Fruit fly (Drosophila melanogaster) whole organism, embryonic: Measurements from ENCODE around the gene E23.

Experiments
- ATbp ChIP-seq: fragments of 200-800 bp; sonication (Bioruptor generic); optimal IDR thresholded peaks from 2 replicates; lab custom pipeline; 2017; ENCODE audit warnings: missing biosample characterization, mild to moderate bottlenecking, missing genetic modification characterization, missing genetic modification reagents
- Adf1 ChIP-seq: fragments of 200-800 bp; sonication (Bioruptor generic); IDR thresholded peaks from 2 replicates; pipeline ENCODE4 v1.3.6; 2022; ENCODE audit warnings: missing biosample characterization, missing genetic modification characterization
- Bgb ChIP-seq: fragments of 200-800 bp; sonication (Bioruptor generic); IDR thresholded peaks from 2 replicates; pipeline ENCODE4 v1.3.6; 2022; ENCODE audit warnings: missing biosample characterization, missing genetic modification characterization; ENCODE audit not compliant: partially characterized antibody
- CG11093 ChIP-seq: fragments of 200-800 bp; sonication (Bioruptor generic); IDR thresholded peaks from 3 replicates; pipeline ENCODE4 v1.3.6; 2022; ENCODE audit warnings: missing biosample characterization, missing genetic modification characterization
- CG12391 ChIP-seq: fragments of 200-800 bp; sonication (Bioruptor generic); optimal IDR thresholded peaks from 3 replicates; lab custom pipeline; 2018; ENCODE audit warnings: missing biosample characterization, mild to moderate bottlenecking, missing genetic modification characterization, moderate library complexity
- CG13296 ChIP-seq: fragments of 200-800 bp; sonication (Bioruptor generic); optimal IDR thresholded peaks from 3 replicates; lab custom pipeline; 2018; ENCODE audit warnings: missing biosample characterization, mild to moderate bottlenecking, missing genetic modification characterization
- CG13424 ChIP-seq: fragments of 200-800 bp; sonication (Bioruptor generic); optimal IDR thresholded peaks from 2 replicates; lab custom pipeline; 2019; ENCODE audit warnings: missing biosample characterization, mild to moderate bottlenecking, missing genetic modification characterization, moderate library complexity
- CG15011 ChIP-seq: fragments of 200-800 bp; sonication (Bioruptor generic); optimal IDR thresholded peaks from 3 replicates; lab custom pipeline; 2018; ENCODE audit warnings: missing biosample characterization, mild to moderate bottlenecking, missing genetic modification characterization
- CG17359 ChIP-seq: fragments of 200-800 bp; sonication (Bioruptor generic); optimal IDR thresholded peaks from 3 replicates; lab custom pipeline; 2018; ENCODE audit warnings: missing biosample characterization, mild to moderate bottlenecking, missing genetic modification characterization, moderate library complexity
- CG17802 ChIP-seq: fragments of 200-800 bp; sonication (Bioruptor generic); optimal IDR thresholded peaks from 2 replicates; lab custom pipeline; 2018; ENCODE audit warnings: missing biosample characterization, mild to moderate bottlenecking, missing genetic modification characterization, moderate library complexity
- CG17912 ChIP-seq: fragments of 200-800 bp; sonication (Bioruptor generic); optimal IDR thresholded peaks from 2 replicates; lab custom pipeline; 2018; ENCODE audit warnings: missing biosample characterization, mild to moderate bottlenecking, missing genetic modification characterization
- CG18476 ChIP-seq: fragments of 200-800 bp; sonication (Bioruptor generic); optimal IDR thresholded peaks from 2 replicates; lab custom pipeline; 2016; ENCODE audit warnings: missing biosample characterization, mild to moderate bottlenecking, missing genetic modification characterization
- CG18599 ChIP-seq: fragments of 200-800 bp; sonication (Bioruptor generic); optimal IDR thresholded peaks from 3 replicates; lab custom pipeline; 2017; ENCODE audit warnings: missing biosample characterization, missing genetic modification characterization, mild to moderate bottlenecking, moderate library complexity, missing genetic modification reagents
- CG2712 ChIP-seq: fragments of 200-800 bp; optimal IDR thresholded peaks from 3 replicates; lab custom pipeline; 2019; ENCODE audit warnings: missing biosample characterization, mild to moderate bottlenecking, missing genetic modification characterization, moderate library complexity
- CG32772 ChIP-seq: fragments of 200-800 bp; sonication (Bioruptor generic); IDR thresholded peaks from 2 replicates; pipeline ENCODE4 v1.3.6; 2022; ENCODE audit warnings: missing biosample characterization, missing genetic modification characterization
- CG4424 ChIP-seq: fragments of 200-800 bp; sonication (Bioruptor generic); optimal IDR thresholded peaks from 3 replicates; lab custom pipeline; 2016; ENCODE audit warnings: missing biosample characterization, missing genetic modification characterization
- CG6654 ChIP-seq: fragments of 200-800 bp; sonication (Bioruptor generic); optimal IDR thresholded peaks from 2 replicates; lab custom pipeline; 2017; ENCODE audit warnings: missing biosample characterization, mild to moderate bottlenecking, missing genetic modification characterization
- CG6791 ChIP-seq: fragments of 200-800 bp; sonication (Bioruptor generic); IDR thresholded peaks from 3 replicates; pipeline ENCODE4 v1.3.6; 2022; ENCODE audit warnings: missing biosample characterization, missing genetic modification characterization; ENCODE audit not compliant: partially characterized antibody
- Camta ChIP-seq: fragments of 200-800 bp; sonication (Bioruptor generic); optimal IDR thresholded peaks from 2 replicates; lab custom pipeline; 2016; ENCODE audit warnings: missing biosample characterization, missing genetic modification characterization
- D19A ChIP-seq: fragments of 200-800 bp; optimal IDR thresholded peaks from 3 replicates; lab custom pipeline; 2019; ENCODE audit warnings: missing biosample characterization, mild to moderate bottlenecking, missing genetic modification characterization, moderate library complexity
- Dll ChIP-seq: fragments of 200-800 bp; sonication (Bioruptor generic); IDR thresholded peaks from 4 replicates; pipeline ENCODE4 v1.3.6; 2022; ENCODE audit warnings: missing biosample characterization, missing genetic modification characterization; ENCODE audit not compliant: partially characterized antibody
- Dref ChIP-seq: fragments of 200-800 bp; sonication (Bioruptor generic); IDR thresholded peaks from 2 replicates; pipeline ENCODE4 v1.3.6; 2022; ENCODE audit warnings: missing biosample characterization, missing genetic modification characterization
- Drgx ChIP-seq: fragments of 200-800 bp; sonication (Bioruptor generic); IDR thresholded peaks from 2 replicates; pipeline ENCODE4 v1.3.6; 2022; ENCODE audit warnings: missing biosample characterization, missing genetic modification characterization
- HLHmδ ChIP-seq: fragments of 200-800 bp; sonication (Bioruptor generic); optimal IDR thresholded peaks from 2 replicates; lab custom pipeline; 2018; ENCODE audit warnings: missing biosample characterization, mild to moderate bottlenecking, missing genetic modification characterization, moderate library complexity
- HmgZ ChIP-seq: fragments of 200-800 bp; sonication (Bioruptor generic); optimal IDR thresholded peaks from 2 replicates; lab custom pipeline; 2018; ENCODE audit warnings: missing biosample characterization, mild to moderate bottlenecking, missing genetic modification characterization
- Lpt ChIP-seq: fragments of >200 bp; optimal IDR thresholded peaks from 2 replicates; lab custom pipeline; 2018; ENCODE audit warnings: missing biosample characterization, missing genetic modification characterization
- Med ChIP-seq: fragments of 200-800 bp; sonication (Bioruptor generic); peaks from one replicate; lab custom pipeline; 2016; ENCODE audit warnings: missing biosample characterization, missing genetic modification characterization, mild to moderate bottlenecking, inconsistent platforms, moderate library complexity
- Sox102F ChIP-seq: fragments of 200-800 bp; sonication (Bioruptor generic); optimal IDR thresholded peaks from 2 replicates; lab custom pipeline; 2018; ENCODE audit warnings: missing biosample characterization, mild to moderate bottlenecking, missing genetic modification characterization, moderate library complexity
- Xrp1 ChIP-seq: fragments of 200-800 bp; sonication (Bioruptor generic); IDR thresholded peaks from 2 replicates; pipeline ENCODE4 v1.3.6; 2022; ENCODE audit warnings: missing biosample characterization, missing genetic modification characterization
- abd-A ChIP-seq: fragments of 200-800 bp; sonication (Bioruptor generic); optimal IDR thresholded peaks from 3 replicates; lab custom pipeline; 2019; ENCODE audit warnings: missing biosample characterization, mild to moderate bottlenecking, missing genetic modification characterization, moderate library complexity
- ara ChIP-seq: fragments of 200-800 bp; sonication (Bioruptor generic); IDR thresholded peaks from 2 replicates; pipeline ENCODE4 v1.3.6; 2022; ENCODE audit warnings: missing biosample characterization, missing genetic modification characterization
- ash1 ChIP-seq: fragments of 200-800 bp; sonication (Bioruptor generic); optimal IDR thresholded peaks from 2 replicates; lab custom pipeline; 2018; ENCODE audit warnings: missing biosample characterization, mild to moderate bottlenecking, missing genetic modification characterization
- bbx ChIP-seq: fragments of 200-800 bp; sonication (Bioruptor generic); IDR thresholded peaks from 2 replicates; pipeline ENCODE4 v1.3.6; 2022; ENCODE audit warnings: missing biosample characterization, missing genetic modification characterization; ENCODE audit not compliant: partially characterized antibody
- bowl ChIP-seq: fragments of 200-800 bp; sonication (Bioruptor generic); IDR thresholded peaks from 2 replicates; pipeline ENCODE4 v1.3.6; 2022; ENCODE audit warnings: missing biosample characterization, missing genetic modification characterization
- cg ChIP-seq: fragments of 200-800 bp; sonication (Bioruptor generic); optimal IDR thresholded peaks from 3 replicates; lab custom pipeline; 2019; ENCODE audit warnings: missing biosample characterization, mild to moderate bottlenecking, missing genetic modification characterization, moderate library complexity
- chif ChIP-seq, 2 experiments: fragments of 200-800 bp; sonication (Bioruptor generic); optimal IDR thresholded peaks; 3 replicates each; lab custom pipeline; 2016; ENCODE audit warnings: missing biosample characterization in 2 of 2, missing genetic modification characterization in 2 of 2
- dati ChIP-seq: fragments of 200-800 bp; sonication (Bioruptor generic); IDR thresholded peaks from 2 replicates; pipeline ENCODE4 v1.3.6; 2022; ENCODE audit warnings: missing biosample characterization, missing genetic modification characterization
- dpn ChIP-seq, 2 experiments: fragments of 200-800 bp; sonication (Bioruptor generic); optimal IDR thresholded peaks; 3 replicates each; lab custom pipeline; 2016; ENCODE audit warnings: missing biosample characterization in 2 of 2, missing genetic modification characterization in 2 of 2
- fu2 ChIP-seq: fragments of 200-800 bp; sonication (Bioruptor generic); optimal IDR thresholded peaks from 2 replicates; lab custom pipeline; 2016; ENCODE audit warnings: missing biosample characterization, missing genetic modification characterization
- inv ChIP-seq: fragments of 200-800 bp; sonication (Bioruptor generic); IDR thresholded peaks from 2 replicates; pipeline ENCODE4 v1.3.6; 2022; ENCODE audit warnings: missing biosample characterization, missing genetic modification characterization; ENCODE audit not compliant: partially characterized antibody
- lilli ChIP-seq: fragments of 200-800 bp; sonication (Bioruptor generic); optimal IDR thresholded peaks from 3 replicates; lab custom pipeline; 2016; ENCODE audit warnings: missing biosample characterization, missing genetic modification characterization
- luna ChIP-seq: fragments of 200-800 bp; sonication (Bioruptor generic); optimal IDR thresholded peaks from 2 replicates; lab custom pipeline; 2016; ENCODE audit warnings: missing biosample characterization, missing genetic modification characterization
- onecut ChIP-seq: fragments of 200-800 bp; sonication (Bioruptor generic); IDR thresholded peaks from 2 replicates; pipeline ENCODE4 v1.3.6; 2022; ENCODE audit warnings: missing biosample characterization, missing genetic modification characterization
- rib ChIP-seq: fragments of 200-800 bp; sonication (Bioruptor generic); IDR thresholded peaks from 2 replicates; pipeline ENCODE4 v1.3.6; 2022; ENCODE audit warnings: missing biosample characterization, missing genetic modification characterization
- sim ChIP-seq: fragments of 200-800 bp; sonication (Bioruptor generic); IDR thresholded peaks from 2 replicates; pipeline ENCODE4 v1.3.6; 2022; ENCODE audit warnings: missing biosample characterization, missing genetic modification characterization
- sima ChIP-seq: fragments of 200-800 bp; sonication (Bioruptor generic); optimal IDR thresholded peaks from 2 replicates; lab custom pipeline; 2016; ENCODE audit warnings: missing biosample characterization, missing genetic modification characterization
- slp2 ChIP-seq: fragments of 200-800 bp; sonication (Bioruptor generic); optimal IDR thresholded peaks from 2 replicates; lab custom pipeline; 2016; ENCODE audit warnings: missing biosample characterization, missing genetic modification characterization
- sob ChIP-seq: fragments of 200-800 bp; sonication (Bioruptor generic); IDR thresholded peaks from 2 replicates; pipeline ENCODE4 v1.3.6; 2022; ENCODE audit warnings: missing biosample characterization, missing genetic modification characterization
- sr ChIP-seq: fragments of 200-800 bp; sonication (Bioruptor generic); IDR thresholded peaks from 3 replicates; pipeline ENCODE4 v1.3.6; 2022; ENCODE audit warnings: missing biosample characterization, missing genetic modification characterization
- tap ChIP-seq: fragments of 200-800 bp; optimal IDR thresholded peaks from 3 replicates; lab custom pipeline; 2019; ENCODE audit warnings: missing biosample characterization, mild to moderate bottlenecking, missing genetic modification characterization, moderate library complexity
- z ChIP-seq: fragments of 200-800 bp; sonication (Bioruptor generic); IDR thresholded peaks from 3 replicates; pipeline ENCODE4 v1.3.6; 2022; ENCODE audit warnings: missing biosample characterization, missing genetic modification characterization

The E23 gene

DNA sequence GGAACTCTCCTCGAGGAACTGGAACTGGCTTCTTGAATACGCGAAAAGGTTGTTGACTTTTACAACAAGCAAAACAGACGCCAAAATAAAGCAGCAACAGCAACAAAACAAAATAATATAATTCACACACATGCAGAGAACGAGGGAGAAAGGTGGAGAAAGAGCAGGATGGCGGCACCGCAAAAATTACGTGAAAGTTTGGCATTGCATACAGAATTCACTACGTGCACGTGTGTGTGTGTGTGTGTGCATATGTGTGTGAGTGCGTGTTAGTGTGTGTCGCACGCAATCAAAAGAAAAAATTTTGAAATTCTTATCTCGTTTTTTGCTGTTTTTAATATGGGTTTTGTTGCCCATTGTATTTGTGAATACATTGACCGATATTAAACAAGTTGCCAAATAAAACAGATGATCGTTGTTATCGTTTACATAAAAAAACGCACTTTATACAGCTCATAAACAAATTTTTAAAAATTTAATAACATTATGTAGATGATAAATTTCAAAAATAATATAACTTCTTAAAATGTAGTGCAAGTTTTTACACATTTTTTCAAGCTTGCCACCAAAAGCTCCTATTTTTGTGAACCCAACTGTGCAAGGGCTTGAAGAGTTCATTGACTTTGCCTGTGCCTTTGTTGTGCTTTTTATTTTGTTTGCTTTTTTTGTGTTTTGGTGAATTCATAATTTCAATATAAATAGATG lies 13.2 kb downstream of the E23 start (continued):
- TF ChIP-seq CG2712 (peak; percentile 30), CG13296 (GFP tag; lab: Kevin White, UChicago) (no peak), CG13424 (tag; lab: Kevin White, UChicago) (no peak), z (no peak), Dll (GFP tag; lab: Robert Waterston, UW) (no peak), onecut (GFP tag; lab: Robert Waterston, UW) (no peak), Adf1 (GFP tag; lab: Robert Waterston, UW) (no peak), CG17359 (tag; lab: Kevin White, UChicago) (peak; percentile 25), sob (GFP tag; lab: Robert Waterston, UW) (no peak), CG18599 (GFP tag; lab: Kevin White, UChicago) (peak; percentile 19), Xrp1 (0 out of 2 replicates have a peak, but pooled peaks have one; percentile 17), ash1 (GFP tag; lab: Kevin White, UChicago) (no peak), Sox102F (GFP tag; lab: Kevin White, UChicago) (peak; percentile 72), rib (GFP tag; lab: Robert Waterston, UW) (no peak), CG15011 (no peak), ara (GFP tag; lab: Robert Waterston, UW) (no peak), dpn (GFP tag; optimal IDR thresholded peaks at IDR 0.05; lab: Kevin White, UChicago) (peak in 1 of 2 experiments; percentile 29), slp2 (GFP tag; lab: Kevin White, UChicago) (no peak), D19A (tag; lab: Kevin White, UChicago) (peak; percentile 9), CG4424 (no peak), CG32772 (GFP tag; lab: Robert Waterston, UW) (no peak), CG12391 (peak; percentile 34), cg (peak; percentile 25), chif (GFP tag; optimal IDR thresholded peaks at IDR 0.05; lab: Kevin White, UChicago) (no peak), tap (tag; lab: Kevin White, UChicago) (peak; percentile 4), ATbp (GFP tag; lab: Kevin White, UChicago) (peak; percentile 13), CG18476 (GFP tag; lab: Kevin White, UChicago) (no peak), Drgx (0 out of 2 replicates have a peak, but pooled peaks have one; percentile 11), sima (no peak)

DNA sequence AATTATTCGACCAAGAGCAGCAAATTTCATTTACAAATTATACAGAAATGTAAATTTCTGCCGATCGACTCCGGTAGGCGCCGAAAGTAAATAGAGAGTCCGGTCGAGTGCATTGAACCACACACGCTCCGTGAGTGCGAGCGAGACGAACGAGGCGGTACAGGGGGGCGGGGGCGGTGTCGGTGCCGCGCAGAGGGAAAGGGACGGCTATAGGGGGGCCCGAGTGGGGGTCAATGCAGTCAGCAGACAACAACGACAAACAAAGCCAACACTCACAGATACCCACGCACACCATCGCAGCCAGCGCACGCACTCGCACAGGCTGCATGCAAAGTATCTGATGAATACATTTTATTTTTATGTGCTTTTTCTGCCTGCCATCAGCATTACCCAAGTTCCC lies 15.2 kb downstream of the E23 start:
- TF ChIP-seq CG11093 (GFP tag; lab: Robert Waterston, UW) = no peak
- TF ChIP-seq Med (GFP tag; lab: Kevin White, UChicago) = no peak
- TF ChIP-seq HLHmδ = peak; percentile 83
- TF ChIP-seq CG6654 (GFP tag; lab: Kevin White, UChicago) = no peak
- TF ChIP-seq Dref (GFP tag; lab: Robert Waterston, UW) = no peak
- TF ChIP-seq luna (GFP tag; lab: Kevin White, UChicago) = no peak
- peak; percentile 67 for TF ChIP-seq abd-A (tag; lab: Kevin White, UChicago)
- TF ChIP-seq sim = no peak
- no peak for TF ChIP-seq HmgZ
- TF ChIP-seq CG6791 (GFP tag; lab: Robert Waterston, UW) = peak; percentile 42; the same call in 1 of the 3 replicates
- TF ChIP-seq sr (GFP tag; lab: Robert Waterston, UW) = peak; percentile 87
- no peak for TF ChIP-seq CG17802 (tag; lab: Kevin White, UChicago)
- no peak for TF ChIP-seq fu2
- no peak for TF ChIP-seq Bgb (GFP tag; lab: Robert Waterston, UW)
- no peak for TF ChIP-seq Camta (GFP tag; lab: Kevin White, UChicago)
- no peak for TF ChIP-seq CG2712
- no peak for TF ChIP-seq Lpt (GFP tag; lab: Kevin White, UChicago)
- TF ChIP-seq lilli = no peak
- TF ChIP-seq bbx (GFP tag; lab: Robert Waterston, UW) = peak; percentile 28; the same call in 1 of the 2 replicates
- TF ChIP-seq bowl (GFP tag; lab: Robert Waterston, UW) = no peak
- TF ChIP-seq dati (GFP tag; lab: Robert Waterston, UW) = no peak
- TF ChIP-seq inv (GFP tag; lab: Robert Waterston, UW) = no peak
- TF ChIP-seq CG17912 (GFP tag; lab: Kevin White, UChicago) = no peak
